Worm (Caenorhabditis elegans) whole organism, late embryonic: ENCODE measurements around the gene nspc-12.

Experiments
- elt-2 ChIP-seq: sonication (generic microtip); optimal IDR thresholded peaks from 2 replicates; lab custom pipeline; 2016; ENCODE audit warnings: missing genetic modification reagents, missing genetic modification characterization, missing compliant biosample characterization
- lim-6 ChIP-seq: sonication (generic microtip); optimal IDR thresholded peaks from 2 replicates; lab custom pipeline; 2016; ENCODE audit warnings: missing genetic modification characterization, missing compliant biosample characterization
- lin-11 ChIP-seq: fragments of 200-800 bp; sonication (Bioruptor generic); optimal IDR thresholded peaks from 2 replicates; lab custom pipeline; 2018; ENCODE audit warnings: mild to moderate bottlenecking, missing genetic modification characterization, missing compliant biosample characterization
- pat-9 ChIP-seq: fragments of 200-800 bp; sonication (Bioruptor generic); optimal IDR thresholded peaks from 2 replicates; lab custom pipeline; 2018; ENCODE audit warnings: mild to moderate bottlenecking, missing genetic modification characterization, moderate library complexity, missing compliant biosample characterization
- ttx-3 ChIP-seq: sonication (generic microtip); optimal IDR thresholded peaks from 2 replicates; lab custom pipeline; 2016; ENCODE audit warnings: missing genetic modification reagents, missing genetic modification characterization, missing compliant biosample characterization
- unc-3 ChIP-seq, 2 experiments: fragments of 200-800 bp in 1 of 2; sonication (Bioruptor generic) in 1 of 2; sonication (generic microtip) in 1 of 2; conservative IDR thresholded peaks in 1 of 2; optimal IDR thresholded peaks in 1 of 2; 2 replicates each; pipeline versions ENCODE4 v1.3.6 to Lab custom; 2016 to 2022; ENCODE audit warnings: missing compliant biosample characterization in 2 of 2, missing genetic modification characterization in 2 of 2, missing genetic modification reagents in 1 of 2

- no peak for TF ChIP-seq lin-11 (tag; lab: Kevin White, UChicago)
- TF ChIP-seq elt-2 (tag; lab: Kevin White, UChicago): no peak
- TF ChIP-seq pat-9 (tag; lab: Kevin White, UChicago): no peak
- TF ChIP-seq unc-3 (GFP tag; conservative IDR thresholded peaks at IDR 0.05; lab: Robert Waterston, UW): no peak
- TF ChIP-seq unc-3 (tag; optimal IDR thresholded peaks at IDR 0.05; lab: Kevin White, UChicago): no peak
- TF ChIP-seq ttx-3 (tag; lab: Kevin White, UChicago): no peak
- no peak for TF ChIP-seq lim-6 (tag; lab: Kevin White, UChicago)
Measured at ce11 chrX:12371321-12371720, 14.8 kb upstream of the nspc-12 start, which contains the start of gene rif-1.2.
